Fruit fly (Drosophila melanogaster) whole organism: ENCODE measurements around the gene CG17104.

Experiments used
- CG8478 ChIP-seq: fragments of >200 bp; optimal IDR thresholded peaks from 2 replicates; lab custom pipeline; 2018; ENCODE audit warnings: inconsistent platforms
- Dll ChIP-seq: fragments of >200 bp; optimal IDR thresholded peaks from 2 replicates; lab custom pipeline; 2017
- EcR ChIP-seq, 2 experiments: fragments of >200 bp; optimal IDR thresholded peaks; 2 replicates each; lab custom pipeline; 2017; ENCODE audit warnings: missing biosample characterization in 2 of 2, missing genetic modification characterization in 2 of 2, missing genetic modification reagents in 2 of 2
- pan ChIP-seq: fragments of >200 bp; optimal IDR thresholded peaks from 2 replicates; lab custom pipeline; 2017
- psq ChIP-seq: fragments of >200 bp; optimal IDR thresholded peaks from 2 replicates; lab custom pipeline; 2017
- usp ChIP-seq: fragments of >200 bp; optimal IDR thresholded peaks from 2 replicates; lab custom pipeline; 2017; ENCODE audit warnings: missing biosample characterization, missing genetic modification characterization, mixed read lengths

The CG17104 gene

DNA sequence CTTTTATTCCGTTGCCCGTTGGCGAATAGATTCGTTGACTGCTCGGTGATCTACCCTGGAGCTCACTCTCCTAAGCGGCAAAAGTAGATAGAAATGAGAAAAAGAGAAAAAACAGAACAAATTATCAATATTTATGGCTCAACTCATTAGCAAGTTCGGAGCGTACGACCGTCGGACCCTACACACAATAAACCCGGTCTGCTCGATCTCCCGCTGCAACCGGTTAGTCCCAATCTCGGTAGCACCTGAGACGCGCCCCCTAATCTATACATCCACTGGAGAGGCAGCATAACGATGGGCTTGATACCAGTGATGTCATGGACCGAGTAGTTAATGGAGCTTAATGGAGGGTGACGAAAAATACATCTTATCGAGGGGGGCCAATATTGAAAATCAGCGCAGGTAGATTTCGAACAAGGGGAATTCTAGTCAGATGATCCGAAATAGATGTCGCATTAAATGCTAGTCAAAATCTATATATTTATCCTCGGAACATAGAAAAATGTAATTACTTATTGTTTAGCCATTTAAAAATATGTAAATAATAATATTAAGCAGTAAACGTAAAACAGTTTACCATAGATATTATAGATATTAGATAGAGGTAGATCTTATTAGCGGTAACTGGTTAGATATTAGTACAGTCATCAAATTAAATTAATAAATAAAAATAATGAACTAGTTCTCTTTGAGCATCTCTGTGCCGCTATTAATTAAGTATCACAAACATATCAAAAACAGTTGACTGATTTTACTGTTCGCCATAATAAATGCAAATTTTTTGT is 10.2 kb downstream of the CG17104 start, which contains the start of gene CG7296:
TSS of gene CG7296 (minus strand) at position 58 of the 785 bp plus-strand sequence.
- TF ChIP-seq Dll (lab: Kevin White, UChicago) (no peak), usp (GFP tag; lab: Kevin White, UChicago) (no peak), EcR (GFP tag; optimal IDR thresholded peaks at IDR 0.05; lab: Kevin White, UChicago) (no peak), CG8478 (lab: Kevin White, UChicago) (no peak), psq (lab: Kevin White, UChicago) (no peak)

DNA sequence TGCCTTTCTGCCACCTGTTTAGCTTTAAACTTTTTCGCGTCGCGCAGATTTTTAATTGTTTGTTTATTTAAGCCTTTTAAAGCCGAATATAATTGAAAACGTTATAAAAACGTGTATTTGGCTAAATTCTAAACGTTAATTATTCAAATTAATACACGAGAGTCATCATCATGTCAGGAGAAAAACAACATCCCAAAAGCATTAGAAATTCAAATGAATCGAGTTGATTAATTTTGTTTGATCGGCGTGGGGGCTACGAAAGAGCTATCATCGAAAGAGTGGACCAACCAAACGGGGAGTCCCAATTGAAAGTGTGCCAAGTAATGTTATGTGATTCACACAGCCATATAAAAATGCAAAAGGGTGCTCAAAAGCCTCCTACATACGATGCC is 10.8 kb downstream of the CG17104 start:
- TF ChIP-seq pan (no peak), Dll (lab: Kevin White, UChicago) (no peak)

DNA sequence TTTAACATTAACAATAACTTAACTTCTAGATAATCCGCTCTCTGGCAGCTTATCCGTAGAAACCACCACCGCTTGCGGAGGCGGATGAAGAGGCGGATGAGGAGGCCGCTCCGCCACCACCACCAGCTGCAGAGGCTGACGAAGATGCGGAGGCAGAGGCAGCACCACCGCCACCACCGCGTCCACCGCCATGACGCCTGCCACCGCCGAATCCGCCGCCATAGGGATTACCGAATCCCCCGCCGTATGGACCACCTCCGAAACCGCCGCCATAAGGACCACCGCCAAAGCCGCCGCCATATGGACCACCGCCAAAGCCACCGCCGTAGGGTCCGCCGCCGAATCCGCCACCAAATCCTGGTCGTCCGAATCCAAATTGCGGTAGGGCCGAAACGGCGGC is 11.8 kb downstream of the CG17104 start:
- TF ChIP-seq EcR (GFP tag; optimal IDR thresholded peaks at IDR 0.05; lab: Kevin White, UChicago) (no peak), pan (no peak), psq (lab: Kevin White, UChicago) (no peak), Dll (lab: Kevin White, UChicago) (no peak), CG8478 (lab: Kevin White, UChicago) (no peak)

DNA sequence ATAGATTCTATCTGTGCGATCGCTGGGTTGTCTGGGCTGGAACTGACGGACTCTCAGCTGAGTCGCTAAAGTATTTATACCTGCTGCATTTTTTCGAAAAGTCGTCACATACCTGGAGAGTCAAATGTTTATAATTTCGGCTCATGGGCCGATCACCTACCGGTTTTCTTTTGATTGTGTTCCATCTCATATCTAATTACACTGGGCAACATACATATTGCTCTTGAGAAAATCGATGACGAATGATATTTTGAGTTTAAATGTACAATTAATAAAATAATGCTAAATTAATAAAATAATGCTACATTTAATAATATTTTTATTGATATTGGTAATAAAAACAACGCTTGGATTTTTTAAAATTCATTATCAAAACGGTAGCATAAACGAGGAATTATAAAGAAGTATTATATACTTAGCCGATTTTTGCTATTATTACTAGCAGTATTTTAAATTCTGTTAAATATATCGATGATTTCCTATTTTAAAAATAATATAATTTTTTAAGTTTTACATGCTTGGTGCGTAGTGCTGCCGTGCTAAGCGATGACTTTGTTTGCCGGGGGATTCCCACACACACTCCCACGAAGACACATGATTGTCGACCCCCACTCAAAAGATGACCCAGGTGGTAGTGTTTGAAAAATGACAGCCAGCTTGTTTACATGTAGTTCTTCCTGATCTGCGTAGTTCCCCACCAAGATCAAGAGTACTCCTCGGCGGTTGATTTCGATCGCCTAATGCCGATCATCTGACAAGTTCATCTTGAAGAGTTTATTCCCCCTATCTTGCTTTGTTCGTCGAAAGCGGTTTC is 12.4 kb downstream of the CG17104 start, which contains the start of gene CG7294:
TSS of gene CG7294 (minus strand) at position 51 of the 814 bp plus-strand sequence.
- no peak for TF ChIP-seq usp (GFP tag; lab: Kevin White, UChicago)
- no peak for TF ChIP-seq psq (lab: Kevin White, UChicago)
- TF ChIP-seq Dll (lab: Kevin White, UChicago) = no peak
- TF ChIP-seq CG8478 (lab: Kevin White, UChicago) = no peak
- no peak for TF ChIP-seq EcR (GFP tag; optimal IDR thresholded peaks at IDR 0.05; lab: Kevin White, UChicago)
- TF ChIP-seq pan = no peak

DNA sequence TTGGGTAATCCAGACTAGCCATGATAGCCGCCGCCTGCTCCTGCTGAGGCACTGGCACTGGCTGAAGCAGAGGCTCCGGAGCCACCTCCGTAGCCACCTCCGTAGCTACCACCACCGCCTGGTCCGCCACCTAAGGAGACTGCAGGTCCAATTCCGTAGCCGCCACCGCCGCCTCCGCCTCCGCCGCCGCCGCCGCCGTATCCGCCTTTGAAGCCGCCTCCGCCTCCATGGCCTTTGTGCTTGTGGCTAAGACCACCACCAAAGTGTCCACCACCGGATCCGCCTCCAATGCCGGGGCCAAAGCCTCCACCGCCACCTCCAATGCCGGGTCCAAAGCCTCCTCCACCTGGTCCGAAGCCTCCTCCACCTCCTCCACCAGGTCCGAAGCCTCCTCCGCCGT is 16.0 kb downstream of the CG17104 start:
- TF ChIP-seq Dll (lab: Kevin White, UChicago) (no peak), usp (GFP tag; lab: Kevin White, UChicago) (no peak), pan (no peak), EcR (GFP tag; optimal IDR thresholded peaks at IDR 0.05; lab: Kevin White, UChicago) (no peak), psq (lab: Kevin White, UChicago) (no peak), CG8478 (lab: Kevin White, UChicago) (no peak)

DNA sequence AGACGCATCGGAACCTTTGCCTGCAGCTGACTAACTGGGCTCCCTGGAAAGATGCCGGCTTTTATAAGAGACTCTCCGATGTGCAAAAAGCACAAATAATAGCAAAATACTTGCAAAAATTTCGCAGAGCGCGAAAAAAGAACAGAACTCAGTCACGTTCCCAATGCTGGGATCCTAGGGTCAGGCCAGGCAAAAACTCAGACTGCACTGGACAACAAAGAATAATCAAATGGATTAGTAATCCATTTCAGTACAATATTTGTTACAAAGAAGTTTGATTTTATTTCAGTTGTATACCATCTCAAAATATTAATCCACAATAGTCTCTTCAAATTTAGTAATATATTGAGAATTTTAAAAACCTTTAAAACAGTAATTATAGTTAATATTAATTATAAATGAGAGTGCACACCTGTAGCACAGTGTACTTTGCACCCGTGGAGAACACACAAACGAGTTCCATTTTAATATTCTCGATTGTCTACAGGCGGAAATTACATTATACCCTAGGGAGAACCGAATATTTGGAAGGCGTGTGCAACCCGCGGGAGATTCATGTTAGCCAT is 17.1 kb downstream of the CG17104 start, which contains the start of gene CG17108:
TSS of gene CG17108 (minus strand) at position 51 of the 566 bp plus-strand sequence.
- TF ChIP-seq EcR (GFP tag; optimal IDR thresholded peaks at IDR 0.05; lab: Kevin White, UChicago) (no peak), pan (no peak), psq (lab: Kevin White, UChicago) (no peak)

DNA sequence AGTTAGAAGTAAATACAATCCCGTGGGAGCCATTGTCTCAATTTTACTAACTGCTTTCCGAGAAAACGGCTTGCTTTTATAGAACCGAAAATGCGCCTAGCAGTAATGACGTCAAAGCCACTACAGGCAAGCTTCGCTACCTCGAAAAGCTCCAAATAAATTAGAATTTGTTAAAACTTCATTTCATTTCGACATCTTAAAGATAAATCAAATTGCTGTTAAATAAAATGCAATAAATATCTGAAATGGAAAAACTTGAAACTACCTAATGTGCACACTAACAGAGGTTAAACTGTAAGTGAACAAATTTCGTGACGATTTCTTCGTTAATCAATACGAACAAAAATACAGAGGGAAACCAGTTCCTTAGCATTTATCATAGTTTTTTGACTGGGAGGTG is 21.0 kb downstream of the CG17104 start, which contains the start of gene CG7300:
TSS of gene CG7300 (minus strand) at position 52 of the 400 bp plus-strand sequence.
- no peak for TF ChIP-seq CG8478 (lab: Kevin White, UChicago)
- TF ChIP-seq usp (GFP tag; lab: Kevin White, UChicago) = no peak
- TF ChIP-seq psq (lab: Kevin White, UChicago) = no peak
- TF ChIP-seq pan = no peak
- TF ChIP-seq Dll (lab: Kevin White, UChicago) = no peak
- TF ChIP-seq EcR (GFP tag; optimal IDR thresholded peaks at IDR 0.05; lab: Kevin White, UChicago) = no peak

DNA sequence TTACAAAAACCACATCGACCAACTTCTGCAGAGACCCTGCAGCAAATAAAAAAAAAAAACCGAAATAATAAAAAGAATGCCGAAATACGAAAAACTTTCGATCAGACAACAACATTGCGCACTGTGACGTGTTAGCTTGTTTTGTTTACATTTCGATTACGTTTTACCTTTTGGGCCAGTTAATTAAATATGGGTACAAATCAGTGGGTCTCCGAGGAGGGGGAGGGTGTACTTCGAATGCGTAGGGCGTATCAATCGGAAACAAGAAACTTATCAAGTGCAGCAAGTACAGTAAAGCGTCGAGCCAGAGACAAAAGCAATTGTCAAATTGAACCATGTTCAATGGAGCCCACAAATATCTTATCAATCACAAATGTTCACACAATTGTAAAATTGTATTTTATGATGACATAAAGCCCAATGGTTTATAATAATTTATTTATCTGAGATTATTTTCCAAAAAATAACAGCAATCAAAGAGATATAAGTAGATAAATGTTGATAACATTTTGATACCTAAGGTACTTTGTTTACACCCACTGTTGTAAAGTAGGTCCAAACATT is 24.6 kb downstream of the CG17104 start, which contains the start of gene Lip1:
TSS of gene Lip1 (minus strand) at position 46 of the 564 bp plus-strand sequence.
- TF ChIP-seq usp (GFP tag; lab: Kevin White, UChicago) = no peak
- TF ChIP-seq psq (lab: Kevin White, UChicago) = no peak
- no peak for TF ChIP-seq EcR (GFP tag; optimal IDR thresholded peaks at IDR 0.05; lab: Kevin White, UChicago)
- no peak for TF ChIP-seq pan
- no peak for TF ChIP-seq Dll (lab: Kevin White, UChicago)
- TF ChIP-seq CG8478 (lab: Kevin White, UChicago) = no peak

DNA sequence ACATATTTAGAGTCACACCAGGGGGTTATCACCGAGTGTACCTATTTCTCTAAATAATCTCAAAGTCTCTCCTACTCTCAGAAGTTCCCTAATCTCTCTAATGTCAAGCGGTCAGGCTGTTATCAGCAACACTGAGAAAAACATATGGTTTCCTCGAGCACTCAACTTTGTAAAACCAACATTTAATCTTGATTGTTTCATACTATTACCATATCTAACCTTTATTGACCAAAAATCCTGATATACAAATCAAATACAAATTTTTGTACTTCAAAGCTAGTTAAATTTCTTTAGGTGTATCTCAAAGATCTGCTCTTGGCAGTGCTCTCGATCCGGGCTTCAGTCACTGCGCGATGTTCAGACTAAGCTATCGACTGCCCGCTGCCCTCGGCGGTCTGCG is 26.3 kb downstream of the CG17104 start, which contains the start of gene CG6415:
TSS of gene CG6415 (plus strand) at position 341 of the 400 bp plus-strand sequence.
- no peak for TF ChIP-seq pan
- no peak for TF ChIP-seq Dll (lab: Kevin White, UChicago)
- no peak for TF ChIP-seq CG8478 (lab: Kevin White, UChicago)
- TF ChIP-seq EcR (GFP tag; optimal IDR thresholded peaks at IDR 0.05; lab: Kevin White, UChicago) = no peak
- no peak for TF ChIP-seq psq (lab: Kevin White, UChicago)
- TF ChIP-seq usp (GFP tag; lab: Kevin White, UChicago) = no peak

DNA sequence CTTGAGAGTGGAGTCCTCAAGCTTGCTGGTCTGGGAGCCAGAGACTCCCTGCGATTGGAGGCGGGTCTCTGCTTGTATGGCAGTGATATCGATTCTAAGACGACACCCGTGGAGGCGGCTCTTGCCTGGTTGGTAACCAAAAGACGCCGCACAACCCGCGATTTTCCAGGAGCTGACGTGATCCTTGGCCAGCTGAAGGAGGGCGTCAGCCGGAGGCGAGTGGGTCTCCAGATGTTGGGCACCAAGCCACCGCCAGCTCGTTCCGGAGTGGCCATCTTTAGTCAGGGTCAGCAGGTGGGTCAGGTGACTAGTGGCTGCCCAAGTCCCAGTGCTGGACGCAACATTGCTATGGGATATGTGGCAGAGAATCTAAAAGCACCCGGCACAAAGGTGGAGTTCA is 27.4 kb downstream of the CG17104 start:
- TF ChIP-seq Dll (lab: Kevin White, UChicago) (no peak), psq (lab: Kevin White, UChicago) (no peak), CG8478 (lab: Kevin White, UChicago) (no peak), usp (GFP tag; lab: Kevin White, UChicago) (no peak), pan (no peak), EcR (GFP tag; optimal IDR thresholded peaks at IDR 0.05; lab: Kevin White, UChicago) (no peak)

DNA sequence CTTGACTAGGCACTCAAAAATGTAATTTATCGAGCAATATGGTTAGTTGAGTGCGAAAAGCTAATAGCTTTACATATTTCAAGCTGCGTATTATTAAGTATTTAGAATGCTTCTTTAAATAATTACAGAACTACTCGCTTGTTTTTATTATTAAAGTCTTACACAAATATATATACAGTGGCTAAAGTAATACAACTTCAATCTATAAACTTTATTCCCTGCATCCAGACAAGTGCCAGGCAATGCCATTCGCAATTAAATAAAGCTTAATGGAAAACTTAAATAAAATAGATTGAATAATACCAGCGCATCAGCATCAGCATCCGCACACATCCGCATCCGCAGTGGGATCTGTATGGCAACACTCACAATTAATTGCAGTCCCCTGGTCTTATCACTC is 29.3 kb downstream of the CG17104 start:
- TF ChIP-seq EcR (GFP tag; optimal IDR thresholded peaks at IDR 0.05; lab: Kevin White, UChicago) (no peak), psq (lab: Kevin White, UChicago) (no peak), CG8478 (lab: Kevin White, UChicago) (no peak), pan (no peak), Dll (lab: Kevin White, UChicago) (no peak), usp (GFP tag; lab: Kevin White, UChicago) (no peak)
